Worm (Caenorhabditis elegans) whole organism, midembryonic: ENCODE results near the gene unc-64.

Experiments
- T22C8.4 ChIP-seq: fragments of 200-800 bp; sonication (Bioruptor generic); IDR thresholded peaks from 2 replicates; pipeline ENCODE4 v1.3.6; 2022; ENCODE audit warnings: missing genetic modification characterization, missing compliant biosample characterization
- cog-1 ChIP-seq: sonication (generic microtip); optimal IDR thresholded peaks from 2 replicates; lab custom pipeline; 2016; ENCODE audit warnings: missing genetic modification characterization, missing compliant biosample characterization
- flt-1 ChIP-seq: fragments of 200-800 bp; sonication (Bioruptor generic); IDR thresholded peaks from 2 replicates; pipeline ENCODE4 v1.3.6; 2022; ENCODE audit warnings: missing genetic modification characterization, missing compliant biosample characterization
- klf-2 ChIP-seq: fragments of 200-800 bp; sonication (Bioruptor generic); conservative IDR thresholded peaks from 2 replicates; pipeline ENCODE4 v1.3.6; 2022; ENCODE audit warnings: missing genetic modification reagents, missing genetic modification characterization, missing compliant biosample characterization
- med-1 ChIP-seq: sonication (generic microtip); optimal IDR thresholded peaks from 2 replicates; lab custom pipeline; 2017; ENCODE audit warnings: missing genetic modification characterization, mild to moderate bottlenecking, missing compliant biosample characterization, antibody characterized with exemption, missing genetic modification reagents; ENCODE audit not compliant: insufficient read depth
- ref-1 ChIP-seq: fragments of 200-800 bp; sonication (Bioruptor generic); conservative IDR thresholded peaks from 2 replicates; pipeline ENCODE4 v1.3.6; 2022; ENCODE audit warnings: missing genetic modification reagents, missing genetic modification characterization, missing compliant biosample characterization
- tab-1 ChIP-seq: fragments of 200-800 bp; sonication (Bioruptor generic); IDR thresholded peaks from 2 replicates; pipeline ENCODE4 v1.3.6; 2022; ENCODE audit warnings: missing genetic modification characterization, missing compliant biosample characterization
- ztf-23 ChIP-seq: fragments of 200-800 bp; sonication (Bioruptor generic); IDR thresholded peaks from 2 replicates; pipeline ENCODE4 v1.3.6; 2022; ENCODE audit warnings: missing genetic modification reagents, missing genetic modification characterization, missing compliant biosample characterization
- ztf-29 ChIP-seq: fragments of 200-800 bp; sonication (Bioruptor generic); IDR thresholded peaks from 2 replicates; pipeline ENCODE4 v1.3.6; 2022; ENCODE audit warnings: missing genetic modification reagents, missing genetic modification characterization, missing compliant biosample characterization

Gene unc-64

ce11 chrIII:13265566-13265965 lies 11.5 kb upstream of the unc-64 start, which contains the start of gene F56A8.5:
TSS of gene F56A8.5 (plus strand) at chrIII:13265866.
- TF ChIP-seq tab-1 (GFP tag; lab: Robert Waterston, UW), result no peak
- TF ChIP-seq cog-1, result no peak
- no peak for TF ChIP-seq ztf-29
- no peak for TF ChIP-seq T22C8.4
- TF ChIP-seq med-1, result no peak
- TF ChIP-seq ztf-23 (GFP tag; lab: Robert Waterston, UW), result no peak
- TF ChIP-seq flt-1 (GFP tag; lab: Robert Waterston, UW), result no peak
- no peak for TF ChIP-seq ref-1 (GFP tag; lab: Robert Waterston, UW)
- TF ChIP-seq klf-2 (GFP tag; lab: Robert Waterston, UW), result no peak

- no peak for TF ChIP-seq tab-1 (GFP tag; lab: Robert Waterston, UW)
Measured at ce11 chrIII:13267046-13267445, 10.0 kb upstream of the unc-64 start.

ce11 chrIII:13268856-13269255 lies 8.2 kb upstream of the unc-64 start, which contains the start of gene cpf-2:
TSS of gene cpf-2 (minus strand) at chrIII:13268883.
- peak; percentile 89 for TF ChIP-seq med-1
- TF ChIP-seq tab-1 (GFP tag; lab: Robert Waterston, UW), result peak; percentile 73; the same call in 1 of the 2 replicates
- 0 out of 2 replicates have a peak, but pooled peaks have one; percentile 25 for TF ChIP-seq ztf-29
- TF ChIP-seq klf-2 (GFP tag; lab: Robert Waterston, UW), result 0 out of 2 replicates have a peak, but pooled peaks have one; percentile 44
- TF ChIP-seq T22C8.4, result peak; percentile 73
- peak; percentile 45 for TF ChIP-seq cog-1
- TF ChIP-seq flt-1 (GFP tag; lab: Robert Waterston, UW), result peak; percentile 88
- TF ChIP-seq ref-1 (GFP tag; lab: Robert Waterston, UW), result 0 out of 2 replicates have a peak, but pooled peaks have one; percentile 23
- TF ChIP-seq ztf-23 (GFP tag; lab: Robert Waterston, UW), result peak; percentile 83

ce11 chrIII:13270896-13271295 lies 6.2 kb upstream of the unc-64 start:
- no peak for TF ChIP-seq flt-1 (GFP tag; lab: Robert Waterston, UW)
- TF ChIP-seq klf-2 (GFP tag; lab: Robert Waterston, UW), result no peak
- TF ChIP-seq T22C8.4, result no peak
- no peak for TF ChIP-seq ztf-29
- no peak for TF ChIP-seq ref-1 (GFP tag; lab: Robert Waterston, UW)
- TF ChIP-seq tab-1 (GFP tag; lab: Robert Waterston, UW), result no peak
- no peak for TF ChIP-seq ztf-23 (GFP tag; lab: Robert Waterston, UW)
- TF ChIP-seq med-1, result no peak
- TF ChIP-seq cog-1, result no peak

- TF ChIP-seq flt-1 (GFP tag; lab: Robert Waterston, UW) (no peak), ztf-23 (GFP tag; lab: Robert Waterston, UW) (no peak), med-1 (no peak)
Measured at ce11 chrIII:13272227-13272626, 4.8 kb upstream of the unc-64 start.

ce11 chrIII:13272788-13273187 lies 4.3 kb upstream of the unc-64 start:
- TF ChIP-seq ztf-23 (GFP tag; lab: Robert Waterston, UW) (no peak), flt-1 (GFP tag; lab: Robert Waterston, UW) (no peak), T22C8.4 (no peak), ref-1 (GFP tag; lab: Robert Waterston, UW) (no peak), med-1 (no peak), tab-1 (GFP tag; lab: Robert Waterston, UW) (no peak), cog-1 (no peak), ztf-29 (no peak)

ce11 chrIII:13275784-13276183 lies 1.3 kb upstream of the unc-64 start:
- no peak for TF ChIP-seq cog-1
- no peak for TF ChIP-seq T22C8.4
- no peak for TF ChIP-seq tab-1 (GFP tag; lab: Robert Waterston, UW)
- TF ChIP-seq med-1, result no peak
- no peak for TF ChIP-seq ztf-29
- TF ChIP-seq klf-2 (GFP tag; lab: Robert Waterston, UW), result no peak
- no peak for TF ChIP-seq flt-1 (GFP tag; lab: Robert Waterston, UW)
- no peak; the same call in 1 of the 2 replicates for TF ChIP-seq ztf-23 (GFP tag; lab: Robert Waterston, UW)
- TF ChIP-seq ref-1 (GFP tag; lab: Robert Waterston, UW), result no peak

ce11 chrIII:13277881-13278500 lies 933 bp downstream of the unc-64 start:
- 0 out of 2 replicates have a peak, but pooled peaks have one; percentile 18 for TF ChIP-seq klf-2 (GFP tag; lab: Robert Waterston, UW)
- TF ChIP-seq tab-1 (GFP tag; lab: Robert Waterston, UW), result no peak

- TF ChIP-seq ztf-23 (GFP tag; lab: Robert Waterston, UW), result no peak
- TF ChIP-seq tab-1 (GFP tag; lab: Robert Waterston, UW), result no peak
Measured at ce11 chrIII:13285421-13285820, 8.4 kb downstream of the unc-64 start, which contains the start of gene F56A8.8. TSS of gene F56A8.8 (plus strand) at chrIII:13285721.

- TF ChIP-seq klf-2 (GFP tag; lab: Robert Waterston, UW), result peak; percentile 77
- TF ChIP-seq tab-1 (GFP tag; lab: Robert Waterston, UW), result peak; percentile 34; the same call in 1 of the 2 replicates
- peak; percentile 67 for TF ChIP-seq flt-1 (GFP tag; lab: Robert Waterston, UW)
- TF ChIP-seq med-1, result peak; percentile 48
- TF ChIP-seq ztf-23 (GFP tag; lab: Robert Waterston, UW), result peak; percentile 86
Measured at ce11 chrIII:13292971-13293514, 16.0 kb downstream of the unc-64 start, which contains the start of gene set-25. TSS of gene set-25 (minus strand) at chrIII:13293090.
